Worm (Caenorhabditis elegans) whole organism, L1 larva: Measurements from ENCODE around the gene cest-2.2.

Source experiments
- C04F5.9 ChIP-seq: sonication (generic microtip); optimal IDR thresholded peaks from 2 replicates; lab custom pipeline; 2016; ENCODE audit warnings: missing genetic modification characterization, missing compliant biosample characterization
- C16A3.4 ChIP-seq: fragments of 150-350 bp; optimal IDR thresholded peaks from 2 replicates; lab custom pipeline; 2014; ENCODE audit warnings: missing biosample characterization, missing genetic modification characterization
- ceh-82 ChIP-seq, 3 experiments: fragments of 150-350 bp in 1 of 3; sonication (generic microtip) in 2 of 3; optimal IDR thresholded peaks; 2 replicates each; lab custom pipeline; 2014 to 2017; ENCODE audit warnings: missing biosample characterization in 3 of 3, missing genetic modification characterization in 3 of 3
- egl-27 ChIP-seq, 2 experiments: fragments of 150-350 bp in 1 of 2; sonication (generic microtip); optimal IDR thresholded peaks; 3 replicates each; lab custom pipeline; 2017 to 2018; ENCODE audit warnings: missing biosample characterization in 2 of 2, missing genetic modification characterization in 2 of 2, missing genetic modification reagents in 2 of 2
- ets-5 ChIP-seq: fragments of 200-800 bp; sonication (Bioruptor generic); IDR thresholded peaks from 2 replicates; pipeline ENCODE4 v1.3.6; 2022; ENCODE audit warnings: missing genetic modification characterization, missing compliant biosample characterization
- hlh-17 ChIP-seq: fragments of 200-800 bp; sonication (Bioruptor generic); optimal IDR thresholded peaks from 2 replicates; lab custom pipeline; 2018; ENCODE audit warnings: missing genetic modification characterization, mild to moderate bottlenecking, missing compliant biosample characterization, moderate library complexity, borderline replicate concordance
- irx-1 ChIP-seq: sonication (generic microtip); optimal IDR thresholded peaks from 2 replicates; lab custom pipeline; 2016; ENCODE audit warnings: missing genetic modification characterization, missing compliant biosample characterization
- nhr-237 ChIP-seq: fragments of 150-350 bp; optimal IDR thresholded peaks from 2 replicates; lab custom pipeline; 2014; ENCODE audit warnings: missing biosample characterization, missing genetic modification characterization
- nhr-77 ChIP-seq: fragments of 150-350 bp; optimal IDR thresholded peaks from 2 replicates; lab custom pipeline; 2014; ENCODE audit warnings: missing biosample characterization, missing genetic modification characterization
- unc-130 ChIP-seq: fragments of 150-350 bp; optimal IDR thresholded peaks from 2 replicates; lab custom pipeline; 2017; ENCODE audit warnings: missing biosample characterization, missing genetic modification characterization, inconsistent platforms
- ztf-4 ChIP-seq: fragments of 150-350 bp; optimal IDR thresholded peaks from 2 replicates; lab custom pipeline; 2014; ENCODE audit warnings: missing biosample characterization, missing genetic modification characterization

DNA sequence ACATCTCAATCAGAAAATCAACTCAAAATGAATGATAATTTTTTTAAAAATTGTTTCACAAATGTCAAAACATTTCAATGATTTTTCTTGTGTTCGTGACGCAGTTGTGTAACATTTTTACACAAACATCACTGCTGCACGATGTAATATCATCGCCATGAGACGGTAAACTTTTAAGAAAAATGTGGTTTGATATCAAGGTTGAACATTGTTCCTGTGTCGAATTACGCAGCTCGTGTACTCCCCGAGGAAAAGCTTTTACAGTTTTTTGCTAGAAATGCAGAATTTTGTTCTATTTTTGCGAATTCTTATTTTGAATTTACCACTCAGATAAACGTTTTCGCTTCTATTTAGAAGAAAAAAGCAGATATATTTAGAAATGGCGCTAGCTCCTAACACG lies 22.5 kb upstream of the cest-2.2 start:
- TF ChIP-seq C04F5.9 (no peak), ceh-82 (tag; optimal IDR thresholded peaks at IDR 0.05; lab: Kevin White, UChicago) (no peak), irx-1 (no peak), nhr-77 (tag; lab: Kevin White, UChicago) (no peak), egl-27 (tag; optimal IDR thresholded peaks at IDR 0.05; lab: Kevin White, UChicago) (no peak), hlh-17 (GFP tag; lab: Kevin White, UChicago) (no peak), nhr-237 (tag; lab: Kevin White, UChicago) (no peak), unc-130 (tag; lab: Kevin White, UChicago) (no peak), ztf-4 (peak; percentile 24), C16A3.4 (tag; lab: Kevin White, UChicago) (no peak), ets-5 (GFP tag; lab: Robert Waterston, UW) (no peak)
